Fruit fly (Drosophila melanogaster): Measurements from ENCODE around the gene CG34280.

The CG34280 gene

DNA sequence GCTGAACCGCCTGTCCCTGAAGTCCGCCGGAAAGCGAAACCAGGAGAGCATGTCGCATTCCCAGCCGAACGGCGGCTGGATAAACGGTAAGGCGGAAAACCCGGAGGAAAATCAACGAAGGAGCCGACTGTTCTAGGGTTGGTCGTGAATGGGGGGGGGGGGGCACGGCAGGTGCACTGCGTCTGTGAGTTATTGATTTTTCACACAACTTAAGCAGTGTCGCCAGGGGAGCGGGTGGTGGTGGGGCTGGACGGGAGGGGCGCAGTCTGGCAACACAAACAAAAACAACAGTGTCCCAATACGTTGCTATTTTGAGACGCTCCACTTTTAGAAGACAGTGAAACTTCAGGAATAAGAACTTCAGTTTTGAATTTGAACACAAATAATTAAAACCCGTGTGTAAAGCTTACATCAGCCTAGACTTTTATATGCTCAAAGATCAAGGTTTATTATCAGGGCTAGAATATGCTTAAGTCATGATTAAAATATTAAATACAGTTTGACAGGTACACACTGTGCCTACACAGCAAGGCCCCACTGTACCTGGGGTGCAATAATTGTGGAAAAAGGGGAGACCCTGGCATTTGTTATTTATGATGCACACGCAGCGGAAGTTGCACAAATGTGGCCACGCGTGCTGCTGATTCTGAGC lies 17.2 kb downstream of the CG34280 start (continued):
- TF ChIP-seq disco-r (GFP tag; optimal IDR thresholded peaks at IDR 0.05): no peak
- peak; percentile 12 for TF ChIP-seq slp2 (GFP tag; optimal IDR thresholded peaks at IDR 0.05)
- TF ChIP-seq CG10274 (GFP tag; optimal IDR thresholded peaks at IDR 0.05): no peak
- peak; percentile 72 for TF ChIP-seq Mrtf (GFP tag; IDR thresholded peaks at IDR 0.05)
- TF ChIP-seq lmd (GFP tag; IDR thresholded peaks at IDR 0.05): peak; percentile 69
- TF ChIP-seq CG12219 (GFP tag; optimal IDR thresholded peaks at IDR 0.05): peak; percentile 64
- no peak for TF ChIP-seq luna (GFP tag; optimal IDR thresholded peaks at IDR 0.05)
- TF ChIP-seq Hey (tag; optimal IDR thresholded peaks at IDR 0.05): no peak
- peak; percentile 65 for TF ChIP-seq Ssrp (tag; optimal IDR thresholded peaks at IDR 0.05)
- TF ChIP-seq ewg (GFP tag; optimal IDR thresholded peaks at IDR 0.05): peak; percentile 64
- TF ChIP-seq Oli (tag; optimal IDR thresholded peaks at IDR 0.05): peak; percentile 75
- peak; percentile 6 to 64 for TF ChIP-seq dpn (GFP tag; optimal IDR thresholded peaks at IDR 0.05)
- peak; percentile 42 for TF ChIP-seq CG4328 (GFP tag; optimal IDR thresholded peaks at IDR 0.05)
- no peak for TF ChIP-seq B-H2 (GFP tag; optimal IDR thresholded peaks at IDR 0.05)
- no peak for TF ChIP-seq trh (GFP tag; optimal IDR thresholded peaks at IDR 0.05)
- no peak for TF ChIP-seq al (GFP tag; IDR thresholded peaks at IDR 0.05)
- TF ChIP-seq bab2 (GFP tag; optimal IDR thresholded peaks at IDR 0.05): peak; percentile 46
- peak; percentile 42 for TF ChIP-seq CG30431 (GFP tag; optimal IDR thresholded peaks at IDR 0.05)
- peak; percentile 10 for TF ChIP-seq CG33557 (GFP tag; optimal IDR thresholded peaks at IDR 0.05)
- peak; percentile 66 for TF ChIP-seq CG3407 (GFP tag; optimal IDR thresholded peaks at IDR 0.05)
- no peak for TF ChIP-seq Tbp (GFP tag; optimal IDR thresholded peaks at IDR 0.05)
- TF ChIP-seq pho (GFP tag; optimal IDR thresholded peaks at IDR 0.05): no peak
- TF ChIP-seq gro (GFP tag; optimal IDR thresholded peaks at IDR 0.05): peak; percentile 28
- no peak for TF ChIP-seq ERR (GFP tag; optimal IDR thresholded peaks at IDR 0.05)
- TF ChIP-seq CG14050 (GFP tag; IDR thresholded peaks at IDR 0.05): peak; percentile 68
- TF ChIP-seq TFAM (GFP tag; optimal IDR thresholded peaks at IDR 0.05): no peak
- peak; percentile 74 for TF ChIP-seq CG4820 (GFP tag; optimal IDR thresholded peaks at IDR 0.05)
- TF ChIP-seq dm (GFP tag; optimal IDR thresholded peaks at IDR 0.05): no peak
- TF ChIP-seq Asciz (GFP tag; optimal IDR thresholded peaks at IDR 0.05): peak; percentile 76
- TF ChIP-seq Opbp (GFP tag; IDR thresholded peaks at IDR 0.05; ENCODE audit: partially characterized antibody): no peak
- no peak; the same call in 1 of the 2 replicates for TF ChIP-seq Taf1 (GFP tag; IDR thresholded peaks at IDR 0.05)
- TF ChIP-seq bowl (GFP tag; IDR thresholded peaks at IDR 0.05): no peak
- no peak for TF ChIP-seq Neu2 (GFP tag; optimal IDR thresholded peaks at IDR 0.05; ENCODE audit: borderline replicate concordance)
- TF ChIP-seq CG12155 (GFP tag; optimal IDR thresholded peaks at IDR 0.05): peak; percentile 41
- no peak for TF ChIP-seq pb (GFP tag; optimal IDR thresholded peaks at IDR 0.05)
- TF ChIP-seq tin (GFP tag; optimal IDR thresholded peaks at IDR 0.05): peak; percentile 69
- TF ChIP-seq CG32532 (GFP tag; IDR thresholded peaks at IDR 0.05): peak; percentile 53
- no peak for TF ChIP-seq CG13624 (GFP tag; optimal IDR thresholded peaks at IDR 0.05)
- peak; percentile 20 for TF ChIP-seq CG2202 (tag; optimal IDR thresholded peaks at IDR 0.05)
- TF ChIP-seq H15 (GFP tag; IDR thresholded peaks at IDR 0.05): peak; percentile 76
- peak; percentile 82 for TF ChIP-seq unpg (GFP tag; optimal IDR thresholded peaks at IDR 0.05)
- peak; percentile 34 to 54 for TF ChIP-seq chif (GFP tag; optimal IDR thresholded peaks at IDR 0.05)
- peak; percentile 42 for TF ChIP-seq Vsx1 (GFP tag; optimal IDR thresholded peaks at IDR 0.05)
- TF ChIP-seq CG8944 (GFP tag; optimal IDR thresholded peaks at IDR 0.05): peak; percentile 32
- TF ChIP-seq hb (GFP tag; IDR thresholded peaks at IDR 0.05; ENCODE audit: partially characterized antibody): no peak
- TF ChIP-seq CG2116 (GFP tag; optimal IDR thresholded peaks at IDR 0.05): no peak
- peak; percentile 86 for TF ChIP-seq stc (GFP tag; IDR thresholded peaks at IDR 0.05)
- peak; percentile 2 for TF ChIP-seq CG4617 (GFP tag; optimal IDR thresholded peaks at IDR 0.05; ENCODE audit: borderline replicate concordance)
- TF ChIP-seq Hsf (GFP tag; optimal IDR thresholded peaks at IDR 0.05): peak; percentile 54
- no peak for TF ChIP-seq scrt (GFP tag; optimal IDR thresholded peaks at IDR 0.05)
